Fruit fly (Drosophila melanogaster) whole organism, embryonic: ENCODE data around the gene Cyp4d14.
A peak's percentile ranks its signal among the peaks of the same experiment; 100 is the strongest.

Experiments
- CG12219 ChIP-seq: fragments of 200-800 bp; sonication (Bioruptor generic); optimal IDR thresholded peaks from 3 replicates; lab custom pipeline; 2018; ENCODE audit warnings: missing biosample characterization, mild to moderate bottlenecking, missing genetic modification characterization
- CG12659 ChIP-seq: fragments of 200-800 bp; sonication (Bioruptor generic); optimal IDR thresholded peaks from 3 replicates; lab custom pipeline; 2017; ENCODE audit warnings: mild to moderate bottlenecking, missing biosample characterization, missing genetic modification reagents, missing genetic modification characterization
- CG12769 ChIP-seq: fragments of 200-800 bp; sonication (Bioruptor generic); optimal IDR thresholded peaks from 2 replicates; lab custom pipeline; 2019; ENCODE audit warnings: missing biosample characterization, mild to moderate bottlenecking, missing genetic modification characterization, moderate library complexity
- CG14710 ChIP-seq: fragments of 200-800 bp; sonication (Bioruptor generic); optimal IDR thresholded peaks from 3 replicates; lab custom pipeline; 2019; ENCODE audit warnings: missing biosample characterization, mild to moderate bottlenecking, missing genetic modification characterization, moderate library complexity
- CG14860 ChIP-seq: fragments of 200-800 bp; sonication (Bioruptor generic); IDR thresholded peaks from 3 replicates; pipeline ENCODE4 v1.3.6; 2022; ENCODE audit warnings: missing biosample characterization, missing genetic modification characterization; ENCODE audit not compliant: partially characterized antibody
- CG15514 ChIP-seq: fragments of 200-800 bp; sonication (Bioruptor generic); optimal IDR thresholded peaks from 3 replicates; lab custom pipeline; 2017; ENCODE audit warnings: missing biosample characterization, missing genetic modification characterization, mild to moderate bottlenecking, moderate library complexity, missing genetic modification reagents
- CG1602 ChIP-seq: fragments of 200-800 bp; sonication (Bioruptor generic); optimal IDR thresholded peaks from 3 replicates; lab custom pipeline; 2016; ENCODE audit warnings: missing biosample characterization, missing genetic modification characterization
- CG16813 ChIP-seq: fragments of 200-800 bp; sonication (Bioruptor generic); IDR thresholded peaks from 3 replicates; pipeline ENCODE4 v1.3.6; 2022; ENCODE audit warnings: missing biosample characterization, missing genetic modification characterization; ENCODE audit not compliant: partially characterized antibody
- CG2120 ChIP-seq: fragments of 200-800 bp; sonication (Bioruptor generic); optimal IDR thresholded peaks from 3 replicates; lab custom pipeline; 2016; ENCODE audit warnings: missing biosample characterization, missing genetic modification characterization
- CG2199 ChIP-seq: fragments of 200-800 bp; sonication (Bioruptor generic); IDR thresholded peaks from 3 replicates; pipeline ENCODE4 v1.3.6; 2022; ENCODE audit warnings: missing biosample characterization, missing genetic modification characterization
- CG31365 ChIP-seq: fragments of 200-800 bp; sonication (Bioruptor generic); optimal IDR thresholded peaks from 2 replicates; lab custom pipeline; 2018; ENCODE audit warnings: missing biosample characterization, mild to moderate bottlenecking, missing genetic modification characterization
- CG9932 ChIP-seq: fragments of 200-800 bp; sonication (Bioruptor generic); IDR thresholded peaks from 2 replicates; pipeline ENCODE4 v1.3.6; 2022; ENCODE audit warnings: missing biosample characterization, missing genetic modification characterization
- CTCF ChIP-seq: fragments of 200-800 bp; sonication (Bioruptor generic); optimal IDR thresholded peaks from 2 replicates; lab custom pipeline; 2017; ENCODE audit warnings: missing biosample characterization, mild to moderate bottlenecking, missing genetic modification characterization, moderate library complexity
- Dll ChIP-seq: fragments of 200-800 bp; sonication (Bioruptor generic); IDR thresholded peaks from 4 replicates; pipeline ENCODE4 v1.3.6; 2022; ENCODE audit warnings: missing biosample characterization, missing genetic modification characterization; ENCODE audit not compliant: partially characterized antibody
- Doc3 ChIP-seq: fragments of 200-800 bp; sonication (Bioruptor generic); IDR thresholded peaks from 3 replicates; pipeline ENCODE4 v1.3.6; 2022; ENCODE audit warnings: missing biosample characterization, missing genetic modification characterization; ENCODE audit not compliant: partially characterized antibody
- HmgZ ChIP-seq: fragments of 200-800 bp; sonication (Bioruptor generic); optimal IDR thresholded peaks from 2 replicates; lab custom pipeline; 2018; ENCODE audit warnings: missing biosample characterization, mild to moderate bottlenecking, missing genetic modification characterization
- Hr39 ChIP-seq: fragments of >200 bp; optimal IDR thresholded peaks from 2 replicates; lab custom pipeline; 2017
- Hr78 ChIP-seq, 2 experiments: fragments of 200-800 bp in 1 of 2; fragments of >200 bp in 1 of 2; sonication (Bioruptor generic) in 1 of 2; optimal IDR thresholded peaks; 2 replicates each; lab custom pipeline; 2017 to 2019; ENCODE audit warnings: missing biosample characterization in 2 of 2, missing genetic modification characterization in 2 of 2, mild to moderate bottlenecking in 1 of 2, moderate library complexity in 1 of 2
- Lim3 ChIP-seq: fragments of 200-800 bp; sonication (Bioruptor generic); IDR thresholded peaks from 2 replicates; pipeline ENCODE4 v1.3.6; 2022; ENCODE audit warnings: missing biosample characterization, missing genetic modification characterization
- Myb ChIP-seq: fragments of 200-800 bp; sonication (Bioruptor generic); optimal IDR thresholded peaks from 2 replicates; lab custom pipeline; 2016; ENCODE audit warnings: missing biosample characterization, missing genetic modification characterization
- PHDP ChIP-seq: fragments of 200-800 bp; sonication (Bioruptor generic); optimal IDR thresholded peaks from 3 replicates; lab custom pipeline; 2018; ENCODE audit warnings: missing biosample characterization, mild to moderate bottlenecking, missing genetic modification characterization, moderate library complexity
- Ptx1 ChIP-seq: fragments of 200-800 bp; sonication (Bioruptor generic); IDR thresholded peaks from 2 replicates; pipeline ENCODE4 v1.3.6; 2022; ENCODE audit warnings: missing biosample characterization, missing genetic modification characterization
- Scr ChIP-seq: fragments of 200-800 bp; sonication (Bioruptor generic); IDR thresholded peaks from 2 replicates; pipeline ENCODE4 v1.3.6; 2022; ENCODE audit warnings: missing biosample characterization, missing genetic modification characterization; ENCODE audit not compliant: partially characterized antibody
- Sry-δ ChIP-seq: fragments of 200-800 bp; sonication (Bioruptor generic); optimal IDR thresholded peaks from 2 replicates; lab custom pipeline; 2016; ENCODE audit warnings: missing biosample characterization, missing genetic modification characterization
- YL-1 ChIP-seq: fragments of 200-800 bp; sonication (Bioruptor generic); optimal IDR thresholded peaks from 3 replicates; lab custom pipeline; 2017; ENCODE audit warnings: missing biosample characterization, mild to moderate bottlenecking, missing genetic modification characterization
- chinmo ChIP-seq: fragments of 200-800 bp; sonication (Bioruptor generic); IDR thresholded peaks from 4 replicates; pipeline ENCODE4 v1.3.6; 2022; ENCODE audit warnings: missing biosample characterization, missing genetic modification characterization; ENCODE audit not compliant: partially characterized antibody
- ci ChIP-seq: fragments of 200-800 bp; sonication (Bioruptor generic); IDR thresholded peaks from 3 replicates; pipeline ENCODE4 v1.3.6; 2022; ENCODE audit warnings: missing biosample characterization, missing genetic modification characterization
- fd96Cb ChIP-seq: fragments of 200-800 bp; sonication (Bioruptor generic); optimal IDR thresholded peaks from 2 replicates; lab custom pipeline; 2018; ENCODE audit warnings: missing biosample characterization, mild to moderate bottlenecking, missing genetic modification characterization, moderate library complexity
- gfzf ChIP-seq: fragments of 200-800 bp; sonication (Bioruptor generic); optimal IDR thresholded peaks from 2 replicates; lab custom pipeline; 2016; ENCODE audit warnings: missing biosample characterization, mild to moderate bottlenecking, missing genetic modification characterization, moderate library complexity
- grau ChIP-seq: fragments of 200-800 bp; optimal IDR thresholded peaks from 3 replicates; lab custom pipeline; 2019; ENCODE audit warnings: missing biosample characterization, mild to moderate bottlenecking, missing genetic modification characterization, moderate library complexity
- gsb ChIP-seq: fragments of 200-800 bp; sonication (Bioruptor generic); IDR thresholded peaks from 2 replicates; pipeline ENCODE4 v1.3.6; 2022; ENCODE audit warnings: missing biosample characterization, missing genetic modification characterization
- inv ChIP-seq: fragments of 200-800 bp; sonication (Bioruptor generic); IDR thresholded peaks from 2 replicates; pipeline ENCODE4 v1.3.6; 2022; ENCODE audit warnings: missing biosample characterization, missing genetic modification characterization; ENCODE audit not compliant: partially characterized antibody
- nerfin-2 ChIP-seq: fragments of 200-800 bp; sonication (Bioruptor generic); IDR thresholded peaks from 2 replicates; pipeline ENCODE4 v1.3.6; 2022; ENCODE audit warnings: missing biosample characterization, missing genetic modification characterization; ENCODE audit not compliant: partially characterized antibody
- nom ChIP-seq: fragments of 200-800 bp; sonication (Bioruptor generic); optimal IDR thresholded peaks from 2 replicates; lab custom pipeline; 2017; ENCODE audit warnings: missing biosample characterization, missing genetic modification characterization, mild to moderate bottlenecking, moderate library complexity, missing genetic modification reagents
- onecut ChIP-seq: fragments of 200-800 bp; sonication (Bioruptor generic); IDR thresholded peaks from 2 replicates; pipeline ENCODE4 v1.3.6; 2022; ENCODE audit warnings: missing biosample characterization, missing genetic modification characterization
- phol ChIP-seq: fragments of 200-800 bp; sonication (Bioruptor generic); optimal IDR thresholded peaks from 3 replicates; lab custom pipeline; 2018; ENCODE audit warnings: missing biosample characterization, mild to moderate bottlenecking, missing genetic modification characterization, moderate library complexity
- pnt ChIP-seq: fragments of 200-800 bp; sonication (Bioruptor generic); optimal IDR thresholded peaks from 3 replicates; lab custom pipeline; 2016; ENCODE audit warnings: missing biosample characterization, missing genetic modification characterization
- pzg ChIP-seq: fragments of 200-800 bp; sonication (Bioruptor generic); optimal IDR thresholded peaks from 3 replicates; lab custom pipeline; 2018; ENCODE audit warnings: missing biosample characterization, mild to moderate bottlenecking, missing genetic modification characterization, moderate library complexity
- sens ChIP-seq: fragments of 200-800 bp; sonication (Bioruptor generic); peaks from one replicate; lab custom pipeline; 2016; ENCODE audit warnings: missing biosample characterization, missing genetic modification characterization
- tll ChIP-seq, 2 experiments: fragments of 200-800 bp in 1 of 2; fragments of >200 bp in 1 of 2; sonication (Bioruptor generic) in 1 of 2; optimal IDR thresholded peaks; 2 replicates each; lab custom pipeline; 2017 to 2019; ENCODE audit warnings: missing biosample characterization in 2 of 2, missing genetic modification characterization in 2 of 2, mild to moderate bottlenecking in 1 of 2, moderate library complexity in 1 of 2
- tna ChIP-seq: fragments of 200-800 bp; sonication (Bioruptor generic); IDR thresholded peaks from 2 replicates; pipeline ENCODE4 v1.3.6; 2022; ENCODE audit warnings: missing biosample characterization, missing genetic modification characterization; ENCODE audit not compliant: partially characterized antibody
- trem ChIP-seq: fragments of 200-800 bp; optimal IDR thresholded peaks from 3 replicates; lab custom pipeline; 2019; ENCODE audit warnings: missing biosample characterization, mild to moderate bottlenecking, missing genetic modification characterization, moderate library complexity
- unc-4 ChIP-seq: fragments of 200-800 bp; sonication (Bioruptor generic); IDR thresholded peaks from 2 replicates; pipeline ENCODE4 v1.3.6; 2022; ENCODE audit warnings: missing biosample characterization, missing genetic modification characterization; ENCODE audit not compliant: partially characterized antibody
- vnd ChIP-seq: fragments of 200-800 bp; sonication (Bioruptor generic); IDR thresholded peaks from 3 replicates; pipeline ENCODE4 v1.3.6; 2022; ENCODE audit warnings: missing biosample characterization, missing genetic modification characterization; ENCODE audit not compliant: partially characterized antibody
- vvl ChIP-seq: fragments of 200-800 bp; sonication (Bioruptor generic); IDR thresholded peaks from 2 replicates; pipeline ENCODE4 v1.3.6; 2022; ENCODE audit warnings: missing biosample characterization, missing genetic modification characterization
- zen2 ChIP-seq: fragments of 200-800 bp; sonication (Bioruptor generic); IDR thresholded peaks from 3 replicates; pipeline ENCODE4 v1.3.6; 2022; ENCODE audit warnings: missing biosample characterization, missing genetic modification characterization; ENCODE audit not compliant: partially characterized antibody

The Cyp4d14 gene

DNA sequence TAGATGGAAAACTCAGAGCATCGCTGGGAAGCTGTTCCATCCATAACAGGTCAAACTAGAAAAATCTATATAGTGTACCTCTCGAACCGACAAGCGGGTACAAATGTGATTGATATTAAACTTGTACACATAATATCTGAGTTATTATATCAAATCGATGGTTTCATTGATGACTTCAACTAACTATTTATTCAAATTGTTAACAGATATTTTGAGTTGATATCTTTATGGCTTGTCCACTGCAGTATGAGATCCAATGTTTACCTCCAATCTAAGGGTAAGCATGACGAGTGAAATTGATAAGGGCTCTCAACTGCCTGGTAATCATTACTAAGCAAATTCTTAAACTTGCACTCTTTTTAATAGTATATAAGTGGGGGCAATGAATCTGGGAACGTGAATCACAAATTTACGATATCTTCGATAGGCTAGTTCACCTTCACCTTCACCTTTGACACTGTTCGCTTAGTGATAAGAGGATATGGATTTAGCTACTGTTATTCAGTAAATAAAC lies 898 bp upstream of the Cyp4d14 start, which contains the start of gene Cyp4d2:
TSS of gene Cyp4d2 (plus strand) at position 51 of the 514 bp plus-strand sequence.
- TF ChIP-seq Hr78 (GFP tag; optimal IDR thresholded peaks at IDR 0.05; lab: Kevin White, UChicago) = peak in 1 of 2 experiments; percentile 47
- TF ChIP-seq tll (GFP tag; optimal IDR thresholded peaks at IDR 0.05; lab: Kevin White, UChicago) = no peak

DNA sequence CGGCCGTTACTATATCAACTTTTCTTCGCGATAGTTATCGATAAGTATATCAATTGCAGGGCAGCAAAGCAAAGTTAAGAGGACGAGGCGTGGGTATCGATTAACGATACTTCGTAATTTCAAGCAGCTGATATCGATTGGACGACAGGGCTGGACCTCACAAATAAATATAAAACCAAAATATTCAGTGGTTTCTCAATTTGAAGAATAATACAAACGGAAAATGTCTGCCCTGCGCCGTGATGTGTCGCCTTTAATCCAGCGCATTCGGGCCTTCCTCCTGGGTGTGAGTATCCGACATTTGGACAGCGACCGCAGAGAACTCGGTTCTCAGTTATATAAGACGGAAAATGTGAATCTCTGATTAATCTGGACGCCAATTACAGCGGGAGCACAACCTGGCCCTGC lies 2.7 kb downstream of the Cyp4d14 start, which contains the start of gene ND-B14.5A:
TSS of gene ND-B14.5A (plus strand) at position 107 of the 408 bp plus-strand sequence.
- TF ChIP-seq fd96Cb (tag; lab: Kevin White, UChicago) (no peak), PHDP (tag; lab: Kevin White, UChicago) (peak; percentile 15), trem (tag; lab: Kevin White, UChicago) (peak; percentile 59), tna (GFP tag; lab: Robert Waterston, UW) (peak; percentile 98), CG9932 (GFP tag; lab: Robert Waterston, UW) (peak; percentile 19; the same call in 1 of the 2 replicates), CTCF (GFP tag; lab: Kevin White, UChicago) (peak; percentile 5), Doc3 (GFP tag; lab: Robert Waterston, UW) (peak; percentile 85), CG12659 (GFP tag; lab: Kevin White, UChicago) (peak; percentile 48), phol (tag; lab: Kevin White, UChicago) (peak; percentile 16), pnt (GFP tag; lab: Kevin White, UChicago) (no peak), CG1602 (GFP tag; lab: Kevin White, UChicago) (no peak), unc-4 (peak; percentile 93), Sry-δ (GFP tag; lab: Kevin White, UChicago) (peak; percentile 77), CG15514 (GFP tag; lab: Kevin White, UChicago) (peak; percentile 72), CG14860 (GFP tag; lab: Robert Waterston, UW) (peak; percentile 97), grau (tag; lab: Kevin White, UChicago) (peak; percentile 7), pzg (GFP tag; lab: Kevin White, UChicago) (peak; percentile 78), YL-1 (GFP tag; lab: Kevin White, UChicago) (no peak), CG2199 (GFP tag; lab: Robert Waterston, UW) (no peak), CG31365 (tag; lab: Kevin White, UChicago) (no peak), Ptx1 (GFP tag; lab: Robert Waterston, UW) (no peak), CG12219 (GFP tag; lab: Kevin White, UChicago) (no peak), chinmo (GFP tag; lab: Robert Waterston, UW) (peak; percentile 96), vvl (peak; percentile 22; the same call in 1 of the 2 replicates), Hr39 (lab: Kevin White, UChicago) (no peak), onecut (GFP tag; lab: Robert Waterston, UW) (peak; percentile 49), Dll (GFP tag; lab: Robert Waterston, UW) (peak; percentile 92), HmgZ (tag; lab: Kevin White, UChicago) (peak; percentile 48), CG16813 (peak; percentile 93), nerfin-2 (peak; percentile 99), ci (peak; percentile 29; the same call in 1 of the 3 replicates), gfzf (peak; percentile 28), Lim3 (GFP tag; lab: Robert Waterston, UW) (no peak), Myb (GFP tag; lab: Kevin White, UChicago) (peak; percentile 97), CG12769 (tag; lab: Kevin White, UChicago) (peak; percentile 2), zen2 (GFP tag; lab: Robert Waterston, UW) (peak; percentile 94), inv (GFP tag; lab: Robert Waterston, UW) (peak; percentile 86), gsb (GFP tag; lab: Robert Waterston, UW) (no peak), CG2120 (GFP tag; lab: Kevin White, UChicago) (peak; percentile 25), Scr (GFP tag; lab: Robert Waterston, UW) (peak; percentile 90), CG14710 (peak; percentile 43), nom (GFP tag; lab: Kevin White, UChicago) (peak; percentile 35), sens (GFP tag; lab: Kevin White, UChicago) (peak; percentile 65), vnd (GFP tag; lab: Robert Waterston, UW) (peak; percentile 92)
